Worm (Caenorhabditis elegans) whole organism, young adult: ENCODE results near the gene ncx-9.

Experiments
- B0019.2 ChIP-seq: fragments of 200-800 bp; sonication (Bioruptor generic); conservative IDR thresholded peaks from 2 replicates; pipeline ENCODE4 v1.3.6; 2022; ENCODE audit warnings: missing genetic modification reagents, missing genetic modification characterization, missing compliant biosample characterization
- Y79H2A.3 ChIP-seq: fragments of 200-800 bp; sonication (Bioruptor generic); conservative IDR thresholded peaks from 2 replicates; pipeline ENCODE4 v1.3.6; 2022; ENCODE audit warnings: missing genetic modification reagents, missing genetic modification characterization, missing compliant biosample characterization
- ama-1 ChIP-seq, 3 experiments: fragments of 150-350 bp in 1 of 3; sonication (generic microtip) in 2 of 3; optimal IDR thresholded peaks; 2 replicates each; lab custom pipeline; 2014 to 2018; ENCODE audit warnings: missing biosample characterization in 2 of 3, missing genetic modification characterization in 2 of 3, missing genetic modification reagents in 2 of 3
- ccch-3 ChIP-seq: fragments of 200-800 bp; sonication (Bioruptor generic); optimal IDR thresholded peaks from 2 replicates; lab custom pipeline; 2018; ENCODE audit warnings: mild to moderate bottlenecking, missing genetic modification characterization, missing compliant biosample characterization
- dpl-1 ChIP-seq: fragments of 150-350 bp; optimal IDR thresholded peaks from 2 replicates; lab custom pipeline; 2014; ENCODE audit warnings: missing biosample characterization, missing genetic modification reagents, missing genetic modification characterization
- egl-18 ChIP-seq: fragments of 200-800 bp; sonication (Bioruptor generic); IDR thresholded peaks from 2 replicates; pipeline ENCODE4 v1.3.6; 2022; ENCODE audit warnings: missing genetic modification reagents, missing genetic modification characterization, missing compliant biosample characterization
- fkh-3 ChIP-seq: sonication (generic microtip); optimal IDR thresholded peaks from 2 replicates; lab custom pipeline; 2016; ENCODE audit warnings: mild to moderate bottlenecking, missing genetic modification characterization, missing compliant biosample characterization
- him-1 ChIP-seq: sonication (generic microtip); optimal IDR thresholded peaks from 2 replicates; lab custom pipeline; 2016; ENCODE audit warnings: missing genotype, missing genetic modification reagents, missing genetic modification characterization, missing compliant biosample characterization
- hmg-1.2 ChIP-seq: fragments of 200-800 bp; sonication (Bioruptor generic); IDR thresholded peaks from 2 replicates; pipeline ENCODE4 v1.3.6; 2022; ENCODE audit warnings: missing genetic modification reagents, missing genetic modification characterization, missing compliant biosample characterization
- madf-6 ChIP-seq: fragments of 200-800 bp; sonication (Bioruptor generic); IDR thresholded peaks from 2 replicates; pipeline ENCODE4 v1.3.6; 2022; ENCODE audit warnings: missing genetic modification reagents, missing genetic modification characterization, missing compliant biosample characterization
- mcd-1 ChIP-seq: fragments of 200-800 bp; sonication (Bioruptor generic); IDR thresholded peaks from 2 replicates; pipeline ENCODE4 v1.3.6; 2022; ENCODE audit warnings: missing genetic modification reagents, missing genetic modification characterization, missing compliant biosample characterization
- nhr-90 ChIP-seq: sonication (generic microtip); optimal IDR thresholded peaks from 2 replicates; lab custom pipeline; 2016; ENCODE audit warnings: missing genotype, mild to moderate bottlenecking, missing genetic modification characterization, missing compliant biosample characterization
- sea-2 ChIP-seq: fragments of 200-800 bp; sonication (Bioruptor generic); IDR thresholded peaks from 2 replicates; pipeline ENCODE4 v1.3.6; 2022; ENCODE audit warnings: missing genetic modification characterization, missing compliant biosample characterization
- snpc-4 ChIP-seq, 5 experiments: fragments of 150-350 bp in 1 of 5; sonication (generic microtip) in 4 of 5; optimal IDR thresholded peaks; 2 replicates each; lab custom pipeline; 2014 to 2018; ENCODE audit warnings: missing genetic modification characterization in 5 of 5, missing biosample characterization in 3 of 5, antibody characterized with exemption in 2 of 5, mild to moderate bottlenecking in 2 of 5, missing compliant biosample characterization in 2 of 5, missing genotype in 2 of 5, moderate library complexity in 2 of 5, missing genetic modification reagents in 1 of 5

DNA sequence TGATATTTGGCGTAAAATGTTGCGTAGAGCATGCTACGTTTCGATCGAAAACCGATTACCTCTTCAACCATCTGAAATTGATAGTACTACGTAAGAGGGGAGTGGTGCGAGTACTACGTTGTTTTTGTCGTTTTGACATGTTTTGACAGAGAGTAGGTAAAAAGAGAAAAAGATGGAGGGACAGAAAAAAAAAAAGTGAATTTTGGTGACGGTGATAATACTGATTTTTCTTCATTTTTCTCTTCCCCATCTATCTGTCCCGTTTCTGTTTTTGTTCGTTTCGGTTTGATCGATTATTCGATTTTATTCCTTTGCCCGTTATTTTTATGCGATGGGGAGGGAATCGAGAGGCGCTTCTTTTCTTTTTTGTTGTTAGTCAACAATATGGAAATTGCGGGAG lies 45.9 kb upstream of the ncx-9 start, which contains the start of gene K11D12.8:
- TF ChIP-seq mcd-1 (no peak), him-1 (tag; lab: Kevin White, UChicago) (no peak), ama-1 (optimal IDR thresholded peaks at IDR 0.05; lab: Kevin White, UChicago) (no peak), ama-1 (GFP tag; optimal IDR thresholded peaks at IDR 0.05; lab: Kevin White, UChicago) (no peak), B0019.2 (GFP tag; lab: Robert Waterston, UW) (no peak), hmg-1.2 (no peak), snpc-4 (GFP tag; optimal IDR thresholded peaks at IDR 0.05; lab: Kevin White, UChicago) (no peak), snpc-4 (tag; optimal IDR thresholded peaks at IDR 0.05; lab: Kevin White, UChicago) (no peak), ccch-3 (GFP tag; lab: Kevin White, UChicago) (no peak), dpl-1 (no peak), fkh-3 (tag; lab: Kevin White, UChicago) (no peak), Y79H2A.3 (GFP tag; lab: Robert Waterston, UW) (no peak), madf-6 (GFP tag; lab: Robert Waterston, UW) (no peak), sea-2 (GFP tag; lab: Robert Waterston, UW) (no peak), egl-18 (GFP tag; lab: Robert Waterston, UW) (no peak), nhr-90 (tag; lab: Kevin White, UChicago) (no peak)
